Fruit fly (Drosophila melanogaster) whole organism: ENCODE measurements around the gene Oatp33Eb.

Source experiments
- CG8478 ChIP-seq: fragments of >200 bp; optimal IDR thresholded peaks from 2 replicates; lab custom pipeline; 2018; ENCODE audit warnings: inconsistent platforms
- Dll ChIP-seq: fragments of >200 bp; optimal IDR thresholded peaks from 2 replicates; lab custom pipeline; 2017
- psq ChIP-seq: fragments of >200 bp; optimal IDR thresholded peaks from 2 replicates; lab custom pipeline; 2017
- usp ChIP-seq: fragments of >200 bp; optimal IDR thresholded peaks from 2 replicates; lab custom pipeline; 2017; ENCODE audit warnings: missing biosample characterization, missing genetic modification characterization, mixed read lengths

DNA sequence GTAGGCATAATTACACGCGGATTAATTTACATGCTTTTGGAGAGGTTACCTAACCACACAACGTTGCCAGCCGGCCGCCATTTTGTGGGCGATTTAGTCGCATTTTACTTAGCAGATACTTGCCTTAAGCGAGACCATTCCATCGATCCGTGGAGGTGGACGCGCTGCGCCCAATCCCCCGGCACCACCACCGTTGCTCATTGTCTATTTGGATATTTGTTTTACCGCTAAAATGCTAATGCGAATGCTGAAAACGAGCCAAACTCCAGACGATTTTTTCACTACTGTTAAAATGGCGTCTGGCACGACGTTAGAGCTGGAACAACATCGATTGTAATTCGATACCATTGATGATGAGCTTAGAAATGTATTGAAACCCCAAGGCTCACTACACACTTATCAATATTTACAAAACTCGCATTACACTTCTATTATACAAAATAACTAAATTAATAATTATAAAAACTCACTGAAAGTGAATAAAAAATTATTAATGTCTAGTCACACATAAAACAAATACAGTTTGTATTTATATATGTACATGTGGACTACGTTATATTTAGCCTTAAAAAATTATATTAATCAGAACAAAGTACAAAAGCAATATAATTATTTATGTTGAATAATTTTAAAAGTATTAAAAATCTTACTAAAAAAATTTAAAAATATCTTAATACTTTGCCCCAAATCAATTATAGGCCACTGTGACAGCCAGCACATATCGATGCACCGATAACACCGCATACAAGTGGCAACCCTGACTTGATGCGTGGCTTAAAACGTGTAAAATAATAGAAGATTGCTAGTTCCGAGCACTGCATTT, 14.4 kb upstream of the Oatp33Eb start, which contains the start of gene eRF3:
- TF ChIP-seq usp (no peak), Dll (lab: Kevin White, UChicago) (no peak), CG8478 (lab: Kevin White, UChicago) (no peak), psq (lab: Kevin White, UChicago) (no peak)
